Worm (Caenorhabditis elegans): ENCODE data around the gene F20C5.6.

- peak; percentile 43 for TF ChIP-seq lin-13 (GFP tag; optimal IDR thresholded peaks at IDR 0.05)
- TF ChIP-seq ZK546.5 (tag; optimal IDR thresholded peaks at IDR 0.05), result no peak
- TF ChIP-seq F13H6.1 (tag; optimal IDR thresholded peaks at IDR 0.05), result peak; percentile 49
- TF ChIP-seq nhr-237 (tag; optimal IDR thresholded peaks at IDR 0.05), result no peak
- peak; percentile 40 to 71 for TF ChIP-seq lsy-2 (tag; optimal IDR thresholded peaks at IDR 0.05)
- TF ChIP-seq ztf-11 (tag; optimal IDR thresholded peaks at IDR 0.05), result no peak
- no peak for TF ChIP-seq unc-62 (GFP tag; optimal IDR thresholded peaks at IDR 0.05)
- no peak for TF ChIP-seq nhr-12 (tag; optimal IDR thresholded peaks at IDR 0.05)
Observed at ce11 chrIV:8762471-8762870, 10.5 kb downstream of the F20C5.6 start.
